Worm (Caenorhabditis elegans): Measurements from ENCODE around the gene T26H5.14.

The T26H5.14 gene

ce11 chrV:15413847-15414246 is 35.1 kb upstream of the T26H5.14 start, which contains the start of gene srh-264:
srh-264 (plus strand) TSS chrV:15414147.
- TF ChIP-seq nhr-21 (tag; optimal IDR thresholded peaks at IDR 0.05) (no peak), peb-1 (tag; optimal IDR thresholded peaks at IDR 0.05) (no peak), mbf-1 (tag; optimal IDR thresholded peaks at IDR 0.05) (no peak), nhr-129 (tag; optimal IDR thresholded peaks at IDR 0.05) (no peak), unc-39 (tag; optimal IDR thresholded peaks at IDR 0.05) (no peak), snpc-4 (tag; optimal IDR thresholded peaks at IDR 0.05) (no peak), ztf-11 (tag; optimal IDR thresholded peaks at IDR 0.05) (no peak), ama-1 (optimal IDR thresholded peaks at IDR 0.05) (no peak), nhr-12 (tag; optimal IDR thresholded peaks at IDR 0.05) (no peak), elt-1 (tag; optimal IDR thresholded peaks at IDR 0.05) (no peak), fos-1 (tag; optimal IDR thresholded peaks at IDR 0.05) (no peak), sma-3 (GFP tag; optimal IDR thresholded peaks at IDR 0.05) (no peak), mdl-1 (tag; optimal IDR thresholded peaks at IDR 0.05) (no peak), dmd-4 (tag; optimal IDR thresholded peaks at IDR 0.05) (no peak), gmeb-1 (tag; optimal IDR thresholded peaks at IDR 0.05) (no peak)

ce11 chrV:15415951-15416350 is 33.0 kb upstream of the T26H5.14 start, which contains the start of gene srh-265:
srh-265 (plus strand) TSS chrV:15416251.
- TF ChIP-seq nhr-77 (tag; optimal IDR thresholded peaks at IDR 0.05) (no peak), nhr-11 (tag; optimal IDR thresholded peaks at IDR 0.05) (no peak), blmp-1 (tag; optimal IDR thresholded peaks at IDR 0.05; ENCODE audit: insufficient read depth) (no peak), nhr-25 (tag; optimal IDR thresholded peaks at IDR 0.05) (no peak), nhr-12 (tag; optimal IDR thresholded peaks at IDR 0.05) (no peak), nhr-10 (tag; optimal IDR thresholded peaks at IDR 0.05) (no peak), sma-3 (GFP tag; optimal IDR thresholded peaks at IDR 0.05) (no peak)

DNA sequence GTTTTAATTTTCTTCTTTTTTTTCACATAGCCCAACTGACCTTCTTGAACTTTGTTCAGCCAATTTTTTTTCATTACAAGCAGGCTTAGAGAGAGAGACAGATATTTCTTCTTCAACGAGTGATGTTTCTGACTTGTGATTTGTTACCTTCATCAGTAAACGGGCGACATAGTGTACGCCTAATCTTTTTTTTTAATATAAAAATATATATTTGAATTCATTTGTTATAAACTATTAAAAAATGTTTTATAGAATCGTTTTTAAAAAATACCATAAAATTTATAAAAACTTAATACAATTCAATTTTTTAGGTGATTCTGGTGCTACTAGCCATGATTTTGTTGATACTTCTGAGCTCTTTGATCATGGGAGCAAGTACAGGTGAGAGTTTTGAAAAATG is 31.1 kb upstream of the T26H5.14 start, which contains the start of gene T06E6.10:
T06E6.10 (plus strand) TSS at position 301 of the 400 bp plus-strand sequence.
- no peak for TF ChIP-seq sma-9 (GFP tag; optimal IDR thresholded peaks at IDR 0.05)
- no peak for TF ChIP-seq sma-9 (tag; optimal IDR thresholded peaks at IDR 0.05)
- no peak for TF ChIP-seq nhr-12 (tag; optimal IDR thresholded peaks at IDR 0.05)
- no peak for TF ChIP-seq fos-1 (tag; optimal IDR thresholded peaks at IDR 0.05)
- TF ChIP-seq mbf-1 (tag; optimal IDR thresholded peaks at IDR 0.05) = no peak
- no peak for TF ChIP-seq F13H6.1 (tag; optimal IDR thresholded peaks at IDR 0.05)
- TF ChIP-seq dmd-4 (tag; optimal IDR thresholded peaks at IDR 0.05) = no peak
- no peak for TF ChIP-seq nhr-25 (tag; optimal IDR thresholded peaks at IDR 0.05)
- no peak for TF ChIP-seq egl-27 (tag; optimal IDR thresholded peaks at IDR 0.05)
- TF ChIP-seq ztf-4 (tag; optimal IDR thresholded peaks at IDR 0.05) = no peak
- no peak for TF ChIP-seq sma-3 (GFP tag; optimal IDR thresholded peaks at IDR 0.05)
- TF ChIP-seq nhr-11 (tag; optimal IDR thresholded peaks at IDR 0.05) = no peak
- no peak for TF ChIP-seq ztf-11 (tag; optimal IDR thresholded peaks at IDR 0.05)
- TF ChIP-seq unc-55 (GFP tag; optimal IDR thresholded peaks at IDR 0.05) = no peak
- no peak for TF ChIP-seq mdl-1 (tag; optimal IDR thresholded peaks at IDR 0.05)
- no peak for TF ChIP-seq nhr-6 (tag; optimal IDR thresholded peaks at IDR 0.05)
- TF ChIP-seq ztf-1 (GFP tag; conservative IDR thresholded peaks at IDR 0.05) = no peak
- no peak for TF ChIP-seq nhr-237 (tag; optimal IDR thresholded peaks at IDR 0.05)

- TF ChIP-seq ceh-82 (tag; optimal IDR thresholded peaks at IDR 0.05) = no peak
- no peak for TF ChIP-seq snpc-4 (tag; optimal IDR thresholded peaks at IDR 0.05)
- no peak for TF ChIP-seq nhr-77 (tag; optimal IDR thresholded peaks at IDR 0.05)
- TF ChIP-seq unc-55 (GFP tag; optimal IDR thresholded peaks at IDR 0.05) = no peak
- no peak for TF ChIP-seq nhr-6 (tag; optimal IDR thresholded peaks at IDR 0.05)
- TF ChIP-seq aly-2 (tag; optimal IDR thresholded peaks at IDR 0.05) = no peak
- no peak for TF ChIP-seq alr-1 (tag; optimal IDR thresholded peaks at IDR 0.05)
- TF ChIP-seq lin-39 (tag; optimal IDR thresholded peaks at IDR 0.05) = no peak
Observed at ce11 chrV:15423601-15424000, 25.4 kb upstream of the T26H5.14 start, which contains the start of gene fbxa-104. fbxa-104 (minus strand) TSS chrV:15423683.

ce11 chrV:15425368-15426091 is 23.4 kb upstream of the T26H5.14 start, which contains the start of gene Y36E3A.2:
Y36E3A.2 (plus strand) TSS chrV:15426041.
- TF ChIP-seq gmeb-1 (tag; optimal IDR thresholded peaks at IDR 0.05) (no peak), fos-1 (tag; optimal IDR thresholded peaks at IDR 0.05) (peak; percentile 48)

Measured in whole organism, L2 larva.